Worm (Caenorhabditis elegans) whole organism, L4 larva: ENCODE data around the gene ppm-1.G.

Experiments used
- T26A8.4 ChIP-seq: fragments of 200-800 bp; sonication (Bioruptor generic); IDR thresholded peaks from 2 replicates; pipeline ENCODE4 v1.3.6; 2022; ENCODE audit warnings: missing genetic modification characterization, missing compliant biosample characterization
- Y48G9A.11 ChIP-seq: fragments of 200-800 bp; sonication (Bioruptor generic); IDR thresholded peaks from 2 replicates; pipeline ENCODE4 v1.3.6; 2022; ENCODE audit warnings: missing genetic modification reagents, missing genetic modification characterization, missing compliant biosample characterization
- aha-1 ChIP-seq: fragments of 150-350 bp; peaks from one replicate; lab custom pipeline; 2014; ENCODE audit warnings: missing biosample characterization, missing genetic modification characterization
- ceh-20 ChIP-seq: fragments of 200-800 bp; sonication (Bioruptor generic); IDR thresholded peaks from 2 replicates; pipeline ENCODE4 v1.3.6; 2022; ENCODE audit warnings: missing genetic modification reagents, missing genetic modification characterization, missing compliant biosample characterization
- ceh-32 ChIP-seq: sonication (generic microtip); optimal IDR thresholded peaks from 2 replicates; lab custom pipeline; 2016; ENCODE audit warnings: mild to moderate bottlenecking, missing genetic modification characterization, missing compliant biosample characterization; ENCODE audit not compliant: poor library complexity
- daf-8 ChIP-seq: fragments of 200-800 bp; sonication (Bioruptor generic); IDR thresholded peaks from 2 replicates; pipeline ENCODE4 v1.3.6; 2022; ENCODE audit warnings: missing genetic modification characterization, missing compliant biosample characterization
- dmd-9 ChIP-seq: fragments of 200-800 bp; sonication (Bioruptor generic); IDR thresholded peaks from 2 replicates; pipeline ENCODE4 v1.3.6; 2022; ENCODE audit warnings: missing genetic modification reagents, missing genetic modification characterization, missing compliant biosample characterization
- egl-43 ChIP-seq: fragments of 200-800 bp; sonication (Bioruptor generic); IDR thresholded peaks from 2 replicates; pipeline ENCODE4 v1.3.6; 2022; ENCODE audit warnings: missing genetic modification reagents, missing genetic modification characterization, missing compliant biosample characterization
- fkh-10 ChIP-seq: fragments of 150-350 bp; optimal IDR thresholded peaks from 2 replicates; lab custom pipeline; 2014; ENCODE audit warnings: missing biosample characterization, missing genetic modification reagents, missing genetic modification characterization
- hif-1 ChIP-seq, 2 experiments: sonication (generic microtip); optimal IDR thresholded peaks; 2 replicates each; lab custom pipeline; 2016 to 2017; ENCODE audit warnings: missing compliant biosample characterization in 2 of 2, missing genetic modification characterization in 2 of 2, missing genetic modification reagents in 2 of 2, missing genotype in 2 of 2, mild to moderate bottlenecking in 1 of 2
- hlh-11 ChIP-seq: fragments of 200-800 bp; sonication (Bioruptor generic); optimal IDR thresholded peaks from 2 replicates; lab custom pipeline; 2018; ENCODE audit warnings: mild to moderate bottlenecking, missing genetic modification characterization, missing compliant biosample characterization
- hlh-30 ChIP-seq: sonication (generic microtip); optimal IDR thresholded peaks from 2 replicates; lab custom pipeline; 2017; ENCODE audit warnings: antibody characterized with exemption, mild to moderate bottlenecking, missing genetic modification characterization, missing compliant biosample characterization; ENCODE audit not compliant: insufficient read depth
- lin-29 ChIP-seq: fragments of 200-800 bp; sonication (Bioruptor generic); IDR thresholded peaks from 2 replicates; pipeline ENCODE4 v1.3.6; 2022; ENCODE audit warnings: missing genetic modification reagents, missing genetic modification characterization, missing compliant biosample characterization
- lin-38 ChIP-seq: fragments of 200-800 bp; sonication (Bioruptor generic); IDR thresholded peaks from 2 replicates; pipeline ENCODE4 v1.3.6; 2022; ENCODE audit warnings: missing genetic modification reagents, missing genetic modification characterization, missing compliant biosample characterization
- lir-3 ChIP-seq: sonication (generic microtip); optimal IDR thresholded peaks from 2 replicates; lab custom pipeline; 2016; ENCODE audit warnings: mild to moderate bottlenecking, missing genetic modification characterization, missing compliant biosample characterization
- mdl-1 ChIP-seq, 2 experiments: fragments of 150-350 bp in 1 of 2; sonication (generic microtip) in 1 of 2; optimal IDR thresholded peaks; 2 replicates each; lab custom pipeline; 2014 to 2017; ENCODE audit warnings: missing biosample characterization in 2 of 2, missing genetic modification characterization in 2 of 2
- mxl-3 ChIP-seq: fragments of 200-800 bp; sonication (Bioruptor generic); optimal IDR thresholded peaks from 2 replicates; lab custom pipeline; 2018; ENCODE audit warnings: mild to moderate bottlenecking, missing genetic modification characterization, missing compliant biosample characterization
- nhr-11 ChIP-seq: fragments of 150-350 bp; optimal IDR thresholded peaks from 2 replicates; lab custom pipeline; 2014; ENCODE audit warnings: missing biosample characterization, missing genetic modification characterization
- nhr-237 ChIP-seq: sonication (generic microtip); optimal IDR thresholded peaks from 2 replicates; lab custom pipeline; 2017; ENCODE audit warnings: missing biosample characterization, missing genetic modification characterization
- nhr-25 ChIP-seq: sonication (generic microtip); optimal IDR thresholded peaks from 2 replicates; lab custom pipeline; 2017; ENCODE audit warnings: missing genetic modification characterization, mild to moderate bottlenecking, missing compliant biosample characterization, antibody characterized with exemption, moderate library complexity, borderline replicate concordance; ENCODE audit not compliant: insufficient read depth
- nhr-28 ChIP-seq: fragments of 150-350 bp; optimal IDR thresholded peaks from 2 replicates; lab custom pipeline; 2014; ENCODE audit warnings: missing biosample characterization, missing genetic modification characterization
- nhr-42 ChIP-seq: fragments of 200-800 bp; sonication (Bioruptor generic); IDR thresholded peaks from 2 replicates; pipeline ENCODE4 v1.3.6; 2022; ENCODE audit warnings: missing genetic modification characterization, missing compliant biosample characterization
- nhr-48 ChIP-seq: sonication (generic microtip); optimal IDR thresholded peaks from 2 replicates; lab custom pipeline; 2016; ENCODE audit warnings: mild to moderate bottlenecking, missing genetic modification characterization, missing compliant biosample characterization
- snpc-1.2 ChIP-seq: fragments of 200-800 bp; sonication (Bioruptor generic); IDR thresholded peaks from 2 replicates; pipeline ENCODE4 v1.3.6; 2022; ENCODE audit warnings: missing genetic modification reagents, missing genetic modification characterization, missing compliant biosample characterization
- spr-1 ChIP-seq: sonication (generic microtip); optimal IDR thresholded peaks from 2 replicates; lab custom pipeline; 2016; ENCODE audit warnings: mild to moderate bottlenecking, missing genetic modification characterization, missing compliant biosample characterization
- unc-39 ChIP-seq: sonication (generic microtip); optimal IDR thresholded peaks from 2 replicates; lab custom pipeline; 2017; ENCODE audit warnings: missing biosample characterization, missing genetic modification characterization
- unc-62 ChIP-seq, 3 experiments: fragments of 150-350 bp in 1 of 3; sonication (generic microtip); optimal IDR thresholded peaks in 2 of 3; peaks in 1 of 3; 1 replicate in 1 of 3; 2 replicates in 2 of 3; lab custom pipeline; 2014 to 2017; ENCODE audit warnings: missing biosample characterization in 3 of 3, missing genetic modification characterization in 3 of 3, missing genetic modification reagents in 3 of 3, missing genotype in 1 of 3
- zfp-3 ChIP-seq: fragments of 200-800 bp; sonication (Bioruptor generic); conservative IDR thresholded peaks from 2 replicates; pipeline ENCODE4 v1.3.6; 2022; ENCODE audit warnings: missing genetic modification reagents, missing genetic modification characterization, missing compliant biosample characterization
- ztf-7 ChIP-seq: fragments of 150-350 bp; optimal IDR thresholded peaks from 2 replicates; lab custom pipeline; 2014; ENCODE audit warnings: missing biosample characterization, missing genetic modification characterization

ppm-1.G gene

ce11 chrIII:748782-749181, 34.7 kb upstream of the ppm-1.G start:
- TF ChIP-seq unc-62 (GFP tag; optimal IDR thresholded peaks at IDR 0.05 in 1 of 2; lab: Kevin White, UChicago) (peak in 1 of 2 experiments; percentile 81), unc-62 (tag; optimal IDR thresholded peaks at IDR 0.05; lab: Kevin White, UChicago) (no peak), mxl-3 (GFP tag; lab: Kevin White, UChicago) (peak; percentile 23), daf-8 (no peak), ceh-20 (GFP tag; lab: Robert Waterston, UW) (no peak), nhr-28 (peak; percentile 6)

DNA sequence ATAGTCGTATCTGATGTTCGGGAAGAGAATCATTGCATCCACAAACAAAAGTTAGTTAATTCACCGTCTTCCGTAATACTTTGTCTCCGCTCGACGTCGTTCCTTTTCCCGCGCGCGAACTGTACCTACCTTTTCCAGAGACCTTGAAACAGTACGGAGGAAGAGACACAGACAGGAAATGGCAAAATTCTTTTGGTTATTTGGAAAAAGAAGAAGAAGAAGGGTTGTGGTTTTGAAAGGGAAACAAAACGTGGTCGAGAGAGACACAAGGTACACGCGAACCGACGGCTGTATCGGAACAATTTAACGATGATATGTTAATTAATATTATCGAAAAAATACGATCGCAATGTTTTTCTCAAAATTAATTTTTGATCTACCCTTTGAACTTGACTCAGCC, 33.5 kb upstream of the ppm-1.G start:
- peak; percentile 63 for TF ChIP-seq aha-1 (tag; lab: Kevin White, UChicago)
- TF ChIP-seq nhr-25 (tag; lab: Kevin White, UChicago): peak; percentile 10
- TF ChIP-seq nhr-237: no peak
- TF ChIP-seq nhr-28: peak; percentile 24

DNA sequence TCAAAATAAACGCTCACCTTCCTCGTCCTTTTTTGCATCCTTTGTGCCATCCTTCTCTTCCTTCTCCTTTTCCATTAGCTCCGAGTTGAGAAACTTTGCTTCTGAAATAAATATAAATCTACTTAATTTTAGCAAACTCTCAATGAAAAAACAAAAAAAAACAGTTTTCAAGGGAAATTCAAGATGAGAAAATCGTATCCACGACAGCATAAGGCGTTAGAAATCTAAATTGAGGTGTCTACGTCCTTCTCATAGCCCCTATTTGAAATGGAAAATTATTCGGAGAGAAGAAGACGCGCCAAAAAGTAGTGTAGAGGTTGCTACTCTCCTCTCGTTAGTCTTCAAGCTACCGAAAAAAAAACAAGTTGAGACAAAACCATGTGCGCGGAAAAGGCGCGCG, 31.2 kb upstream of the ppm-1.G start, which contains the start of gene pat-12:
TSS of gene pat-12 (minus strand) at position 101 of the 400 bp plus-strand sequence.
- no peak for TF ChIP-seq ceh-32 (tag; lab: Kevin White, UChicago)
- TF ChIP-seq snpc-1.2 (GFP tag; lab: Robert Waterston, UW): no peak
- TF ChIP-seq lin-38 (GFP tag; lab: Robert Waterston, UW): no peak
- no peak for TF ChIP-seq zfp-3 (GFP tag; lab: Robert Waterston, UW)
- no peak for TF ChIP-seq fkh-10 (GFP tag; lab: Kevin White, UChicago)
- TF ChIP-seq egl-43 (GFP tag; lab: Robert Waterston, UW): no peak
- no peak for TF ChIP-seq dmd-9 (GFP tag; lab: Robert Waterston, UW)
- TF ChIP-seq lir-3: no peak
- TF ChIP-seq ztf-7: no peak
- TF ChIP-seq unc-39: no peak

DNA sequence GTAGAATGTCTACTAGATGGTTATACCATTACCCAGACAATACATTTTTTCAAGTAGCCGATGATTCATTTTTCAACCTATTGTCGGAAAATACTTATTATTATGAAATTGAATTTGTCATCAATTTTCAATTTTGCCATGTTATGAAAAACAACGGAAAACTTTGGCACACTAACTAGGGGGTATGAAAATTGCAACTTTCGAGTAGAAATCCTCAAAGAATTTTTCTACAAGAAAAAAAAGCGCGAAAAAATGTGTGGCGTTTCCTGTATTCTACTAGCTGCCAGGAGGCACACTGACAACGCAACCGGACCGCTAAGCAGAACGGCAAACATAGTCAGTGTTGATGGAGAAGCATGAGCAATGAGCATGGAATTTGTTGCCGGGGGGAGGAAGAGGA, 29.1 kb upstream of the ppm-1.G start:
- 0 out of 2 replicates have a peak, but pooled peaks have one; percentile 17 for TF ChIP-seq egl-43 (GFP tag; lab: Robert Waterston, UW)
- TF ChIP-seq aha-1 (tag; lab: Kevin White, UChicago): peak; percentile 93
- 0 out of 2 replicates have a peak, but pooled peaks have one; percentile 70 for TF ChIP-seq T26A8.4
- 0 out of 2 replicates have a peak, but pooled peaks have one; percentile 10 for TF ChIP-seq lin-29 (GFP tag; lab: Robert Waterston, UW)
- no peak for TF ChIP-seq nhr-42 (GFP tag; lab: Robert Waterston, UW)

DNA sequence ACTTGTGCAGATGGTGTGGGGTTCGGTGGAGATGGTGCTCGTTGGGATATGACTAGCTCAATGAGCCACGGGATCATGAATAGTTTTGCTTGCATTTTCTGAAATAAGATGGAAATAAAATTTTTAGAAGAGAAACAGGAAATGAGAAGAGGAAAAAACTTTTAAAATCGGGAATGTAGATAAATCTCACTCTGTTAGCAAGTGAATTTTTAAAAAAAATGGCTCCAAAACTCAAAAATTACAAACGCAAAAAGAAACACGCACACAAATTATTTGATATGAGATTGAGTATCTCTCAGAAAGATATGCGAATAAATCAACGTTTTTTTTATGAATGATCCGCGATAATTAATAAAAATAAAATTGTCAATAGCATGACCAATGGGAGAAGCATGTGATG, 25.5 kb upstream of the ppm-1.G start, which contains the start of gene T17H7.7:
TSS of gene T17H7.7 (minus strand) at position 101 of the 400 bp plus-strand sequence.
- TF ChIP-seq spr-1 (no peak), unc-62 (GFP tag; optimal IDR thresholded peaks at IDR 0.05 in 1 of 2; lab: Kevin White, UChicago) (peak in 1 of 2 experiments; percentile 1), unc-62 (tag; optimal IDR thresholded peaks at IDR 0.05; lab: Kevin White, UChicago) (no peak)

- TF ChIP-seq hlh-11 (tag; lab: Kevin White, UChicago): peak; percentile 58
- TF ChIP-seq hlh-30 (tag; lab: Kevin White, UChicago): peak; percentile 46
- peak; percentile 8 for TF ChIP-seq mxl-3 (GFP tag; lab: Kevin White, UChicago)
- TF ChIP-seq mdl-1 (tag; optimal IDR thresholded peaks at IDR 0.05; lab: Kevin White, UChicago): peak in 1 of 2 experiments; percentile 36
- peak; percentile 75 for TF ChIP-seq nhr-48 (tag; lab: Kevin White, UChicago)
- no peak for TF ChIP-seq hif-1 (tag; optimal IDR thresholded peaks at IDR 0.05; lab: Kevin White, UChicago)
- no peak for TF ChIP-seq dmd-9 (GFP tag; lab: Robert Waterston, UW)
- 0 out of 2 replicates have a peak, but pooled peaks have one; percentile 10 for TF ChIP-seq Y48G9A.11 (GFP tag; lab: Robert Waterston, UW)
- no peak for TF ChIP-seq nhr-11 (tag; lab: Kevin White, UChicago)
Observed at ce11 chrIII:759675-760074, 23.8 kb upstream of the ppm-1.G start.
